Worm (Caenorhabditis elegans) whole organism, young adult: Measurements from ENCODE around the gene Y61A9LA.12.

Experiments
- B0019.2 ChIP-seq: fragments of 200-800 bp; sonication (Bioruptor generic); conservative IDR thresholded peaks from 2 replicates; pipeline ENCODE4 v1.3.6; 2022; ENCODE audit warnings: missing genetic modification reagents, missing genetic modification characterization, missing compliant biosample characterization
- B0035.1 ChIP-seq: sonication (generic microtip); optimal IDR thresholded peaks from 2 replicates; lab custom pipeline; 2016; ENCODE audit warnings: missing genetic modification characterization, mild to moderate bottlenecking, missing compliant biosample characterization, missing genotype, missing genetic modification reagents
- C06A6.2 ChIP-seq: fragments of 200-800 bp; sonication (Bioruptor generic); conservative IDR thresholded peaks from 2 replicates; pipeline ENCODE4 v1.3.6; 2022; ENCODE audit warnings: missing genetic modification characterization, missing compliant biosample characterization
- C17E4.6 ChIP-seq: fragments of 200-800 bp; sonication (Bioruptor generic); IDR thresholded peaks from 2 replicates; pipeline ENCODE4 v1.3.6; 2022; ENCODE audit warnings: missing genetic modification reagents, missing genetic modification characterization, missing compliant biosample characterization
- D2030.7 ChIP-seq: fragments of 200-800 bp; sonication (Bioruptor generic); IDR thresholded peaks from 2 replicates; pipeline ENCODE4 v1.3.6; 2022; ENCODE audit warnings: missing genetic modification reagents, missing genetic modification characterization, missing compliant biosample characterization
- F22D6.2 ChIP-seq: sonication (generic microtip); optimal IDR thresholded peaks from 2 replicates; lab custom pipeline; 2016; ENCODE audit warnings: mild to moderate bottlenecking, missing genetic modification characterization, missing compliant biosample characterization
- F37B4.10 ChIP-seq: fragments of 200-800 bp; sonication (Bioruptor generic); IDR thresholded peaks from 2 replicates; pipeline ENCODE4 v1.3.6; 2022; ENCODE audit warnings: missing genetic modification characterization, missing compliant biosample characterization
- F49E8.2 ChIP-seq: sonication (generic microtip); optimal IDR thresholded peaks from 3 replicates; lab custom pipeline; 2017; ENCODE audit warnings: missing genetic modification characterization, mild to moderate bottlenecking, missing compliant biosample characterization, antibody characterized with exemption, moderate library complexity; ENCODE audit not compliant: insufficient read depth
- F55B11.4 ChIP-seq: sonication (generic microtip); optimal IDR thresholded peaks from 2 replicates; lab custom pipeline; 2016; ENCODE audit warnings: missing compliant biosample characterization, missing genetic modification characterization, borderline replicate concordance; ENCODE audit not compliant: insufficient read depth
- F57A8.1 ChIP-seq: fragments of 200-800 bp; sonication (Bioruptor generic); optimal IDR thresholded peaks from 2 replicates; lab custom pipeline; 2018; ENCODE audit warnings: mild to moderate bottlenecking, missing genetic modification characterization, moderate library complexity, missing compliant biosample characterization
- K11D2.4 ChIP-seq: fragments of 200-800 bp; sonication (Bioruptor generic); IDR thresholded peaks from 2 replicates; pipeline ENCODE4 v1.3.6; 2022; ENCODE audit warnings: missing genetic modification reagents, missing genetic modification characterization, missing compliant biosample characterization
- K12H6.12 ChIP-seq: fragments of 200-800 bp; sonication (Bioruptor generic); optimal IDR thresholded peaks from 2 replicates; lab custom pipeline; 2018; ENCODE audit warnings: mild to moderate bottlenecking, missing genetic modification characterization, missing compliant biosample characterization
- Y67H2A.10 ChIP-seq: fragments of 200-800 bp; sonication (Bioruptor generic); conservative IDR thresholded peaks from 2 replicates; pipeline ENCODE4 v1.3.6; 2022; ENCODE audit warnings: missing genetic modification reagents, missing genetic modification characterization, missing compliant biosample characterization
- ZK185.1 ChIP-seq: sonication (generic microtip); optimal IDR thresholded peaks from 2 replicates; lab custom pipeline; 2016; ENCODE audit warnings: mild to moderate bottlenecking, missing genetic modification characterization, missing compliant biosample characterization; ENCODE audit not compliant: poor library complexity, severe bottlenecking
- akir-1 ChIP-seq: fragments of 200-800 bp; sonication (Bioruptor generic); optimal IDR thresholded peaks from 2 replicates; lab custom pipeline; 2018; ENCODE audit warnings: mild to moderate bottlenecking, missing genetic modification characterization, moderate library complexity, missing compliant biosample characterization
- ama-1 ChIP-seq, 3 experiments: fragments of 150-350 bp in 1 of 3; sonication (generic microtip) in 2 of 3; optimal IDR thresholded peaks; 2 replicates each; lab custom pipeline; 2014 to 2018; ENCODE audit warnings: missing biosample characterization in 2 of 3, missing genetic modification characterization in 2 of 3, missing genetic modification reagents in 2 of 3
- atf-7 ChIP-seq: sonication (generic microtip); optimal IDR thresholded peaks from 2 replicates; lab custom pipeline; 2017; ENCODE audit warnings: mild to moderate bottlenecking, missing genetic modification characterization, missing compliant biosample characterization
- athp-1 ChIP-seq: sonication (generic microtip); optimal IDR thresholded peaks from 2 replicates; lab custom pipeline; 2017; ENCODE audit warnings: mild to moderate bottlenecking, missing genetic modification characterization, missing compliant biosample characterization
- attf-6 ChIP-seq: fragments of 200-800 bp; sonication (Bioruptor generic); IDR thresholded peaks from 2 replicates; pipeline ENCODE4 v1.3.6; 2022; ENCODE audit warnings: missing genetic modification reagents, missing genetic modification characterization, missing compliant biosample characterization
- ccch-3 ChIP-seq: fragments of 200-800 bp; sonication (Bioruptor generic); optimal IDR thresholded peaks from 2 replicates; lab custom pipeline; 2018; ENCODE audit warnings: mild to moderate bottlenecking, missing genetic modification characterization, missing compliant biosample characterization
- ceh-91 ChIP-seq: fragments of 200-800 bp; sonication (Bioruptor generic); IDR thresholded peaks from 2 replicates; pipeline ENCODE4 v1.3.6; 2022; ENCODE audit warnings: missing genetic modification reagents, missing genetic modification characterization, missing compliant biosample characterization
- chd-7 ChIP-seq: sonication (generic microtip); optimal IDR thresholded peaks from 2 replicates; lab custom pipeline; 2016; ENCODE audit warnings: mild to moderate bottlenecking, missing genetic modification characterization, moderate library complexity, missing compliant biosample characterization
- dpff-1 ChIP-seq: sonication (generic microtip); optimal IDR thresholded peaks from 2 replicates; lab custom pipeline; 2017; ENCODE audit warnings: mild to moderate bottlenecking, missing genetic modification characterization, missing compliant biosample characterization
- dpl-1 ChIP-seq: fragments of 150-350 bp; optimal IDR thresholded peaks from 2 replicates; lab custom pipeline; 2014; ENCODE audit warnings: missing biosample characterization, missing genetic modification reagents, missing genetic modification characterization
- ekl-4 ChIP-seq: fragments of 200-800 bp; sonication (Bioruptor generic); IDR thresholded peaks from 2 replicates; pipeline ENCODE4 v1.3.6; 2022; ENCODE audit warnings: missing genetic modification reagents, missing genetic modification characterization, missing compliant biosample characterization
- ets-4 ChIP-seq: fragments of 200-800 bp; sonication (Bioruptor generic); optimal IDR thresholded peaks from 2 replicates; lab custom pipeline; 2018; ENCODE audit warnings: mild to moderate bottlenecking, missing genetic modification characterization, missing compliant biosample characterization
- hrde-1 ChIP-seq: sonication (generic microtip); optimal IDR thresholded peaks from 2 replicates; lab custom pipeline; 2016; ENCODE audit warnings: missing genetic modification characterization, mild to moderate bottlenecking, missing compliant biosample characterization, moderate library complexity, missing genotype, missing genetic modification reagents, borderline replicate concordance
- let-607 ChIP-seq, 2 experiments: fragments of 200-800 bp in 1 of 2; sonication (Bioruptor generic) in 1 of 2; sonication (generic microtip) in 1 of 2; optimal IDR thresholded peaks; 2 replicates each; lab custom pipeline; 2016 to 2018; ENCODE audit warnings: mild to moderate bottlenecking in 2 of 2, missing compliant biosample characterization in 2 of 2, missing genetic modification characterization in 2 of 2, moderate library complexity in 2 of 2, missing genotype in 1 of 2
- lin-35 ChIP-seq, 3 experiments: fragments of 150-350 bp in 2 of 3; sonication (generic microtip) in 1 of 3; optimal IDR thresholded peaks; 2 replicates each; lab custom pipeline; 2014 to 2018; ENCODE audit warnings: missing biosample characterization in 3 of 3, missing genetic modification characterization in 3 of 3, missing genetic modification reagents in 3 of 3
- madf-6 ChIP-seq: fragments of 200-800 bp; sonication (Bioruptor generic); IDR thresholded peaks from 2 replicates; pipeline ENCODE4 v1.3.6; 2022; ENCODE audit warnings: missing genetic modification reagents, missing genetic modification characterization, missing compliant biosample characterization
- madf-8 ChIP-seq: fragments of 200-800 bp; sonication (Bioruptor generic); conservative IDR thresholded peaks from 2 replicates; pipeline ENCODE4 v1.3.6; 2022; ENCODE audit warnings: missing genetic modification reagents, missing genetic modification characterization, missing compliant biosample characterization
- mel-28 ChIP-seq: sonication (generic microtip); optimal IDR thresholded peaks from 2 replicates; lab custom pipeline; 2016; ENCODE audit warnings: borderline replicate concordance, mild to moderate bottlenecking, missing genetic modification characterization, missing compliant biosample characterization
- mes-4 ChIP-seq: sonication (generic microtip); optimal IDR thresholded peaks from 2 replicates; lab custom pipeline; 2016; ENCODE audit warnings: missing genotype, missing genetic modification characterization, missing compliant biosample characterization
- mxl-1 ChIP-seq: sonication (generic microtip); optimal IDR thresholded peaks from 2 replicates; lab custom pipeline; 2016; ENCODE audit warnings: missing genetic modification characterization, missing compliant biosample characterization
- nfya-1 ChIP-seq: sonication (generic microtip); optimal IDR thresholded peaks from 2 replicates; lab custom pipeline; 2017; ENCODE audit warnings: antibody characterized with exemption, missing compliant biosample characterization, missing genetic modification characterization, borderline replicate concordance; ENCODE audit not compliant: insufficient read depth
- nfyb-1 ChIP-seq: fragments of 200-800 bp; sonication (Bioruptor generic); IDR thresholded peaks from 2 replicates; pipeline ENCODE4 v1.3.6; 2022; ENCODE audit warnings: missing genetic modification reagents, missing genetic modification characterization, missing compliant biosample characterization
- nhr-179 ChIP-seq: sonication (generic microtip); optimal IDR thresholded peaks from 2 replicates; lab custom pipeline; 2016; ENCODE audit warnings: mild to moderate bottlenecking, missing genetic modification characterization, missing compliant biosample characterization
- nhr-80 ChIP-seq: sonication (generic microtip); optimal IDR thresholded peaks from 2 replicates; lab custom pipeline; 2016; ENCODE audit warnings: missing genetic modification characterization, missing compliant biosample characterization
- sdz-38 ChIP-seq: sonication (generic microtip); optimal IDR thresholded peaks from 2 replicates; lab custom pipeline; 2016; ENCODE audit warnings: missing genotype, missing genetic modification characterization, missing compliant biosample characterization
- snpc-3.4 ChIP-seq: sonication (generic microtip); optimal IDR thresholded peaks from 2 replicates; lab custom pipeline; 2017; ENCODE audit warnings: missing genetic modification characterization, mild to moderate bottlenecking, missing compliant biosample characterization, antibody characterized with exemption, moderate library complexity, missing genotype, missing genetic modification reagents
- sptf-2 ChIP-seq: fragments of 200-800 bp; sonication (Bioruptor generic); optimal IDR thresholded peaks from 2 replicates; lab custom pipeline; 2018; ENCODE audit warnings: mild to moderate bottlenecking, missing genetic modification characterization, missing compliant biosample characterization
- tbx-9 ChIP-seq: sonication (generic microtip); optimal IDR thresholded peaks from 2 replicates; lab custom pipeline; 2016; ENCODE audit warnings: borderline replicate concordance, missing genetic modification characterization, inconsistent platforms, missing compliant biosample characterization
- ztf-22 ChIP-seq: fragments of 200-800 bp; sonication (Bioruptor generic); optimal IDR thresholded peaks from 2 replicates; lab custom pipeline; 2018; ENCODE audit warnings: mild to moderate bottlenecking, missing genetic modification characterization, moderate library complexity, missing compliant biosample characterization
- ztf-25 ChIP-seq: fragments of 200-800 bp; sonication (Bioruptor generic); IDR thresholded peaks from 2 replicates; pipeline ENCODE4 v1.3.6; 2022; ENCODE audit warnings: missing genetic modification reagents, missing genetic modification characterization, missing compliant biosample characterization
- ztf-26 ChIP-seq: sonication (generic microtip); optimal IDR thresholded peaks from 2 replicates; lab custom pipeline; 2017; ENCODE audit warnings: missing genetic modification characterization, missing compliant biosample characterization
- ztf-28 ChIP-seq: fragments of 200-800 bp; sonication (Bioruptor generic); IDR thresholded peaks from 2 replicates; pipeline ENCODE4 v1.3.6; 2022; ENCODE audit warnings: missing genetic modification reagents, missing genetic modification characterization, missing compliant biosample characterization
- ztf-3 ChIP-seq: fragments of 200-800 bp; sonication (Bioruptor generic); optimal IDR thresholded peaks from 2 replicates; lab custom pipeline; 2018; ENCODE audit warnings: mild to moderate bottlenecking, missing genetic modification characterization, missing compliant biosample characterization

The Y61A9LA.12 gene

ce11 chrV:4507836-4508462, 45.7 kb upstream of the Y61A9LA.12 start:
- TF ChIP-seq hrde-1 (tag; lab: Kevin White, UChicago) (no peak), lin-35 (GFP tag; optimal IDR thresholded peaks at IDR 0.05; lab: Kevin White, UChicago) (peak in 1 of 3 experiments; percentile 9), ZK185.1 (no peak), tbx-9 (no peak), madf-6 (GFP tag; lab: Robert Waterston, UW) (no peak), Y67H2A.10 (GFP tag; lab: Robert Waterston, UW) (no peak), F57A8.1 (GFP tag; lab: Kevin White, UChicago) (no peak), K12H6.12 (tag; lab: Kevin White, UChicago) (peak; percentile 66), ekl-4 (GFP tag; lab: Robert Waterston, UW) (no peak), chd-7 (tag; lab: Kevin White, UChicago) (no peak), ceh-91 (GFP tag; lab: Robert Waterston, UW) (no peak), sdz-38 (tag; lab: Kevin White, UChicago) (no peak), dpl-1 (GFP tag; lab: Kevin White, UChicago) (no peak), mes-4 (no peak), attf-6 (GFP tag; lab: Robert Waterston, UW) (no peak), F22D6.2 (tag; lab: Kevin White, UChicago) (no peak), ztf-3 (GFP tag; lab: Kevin White, UChicago) (no peak), sptf-2 (GFP tag; lab: Kevin White, UChicago) (no peak), ztf-26 (tag; lab: Kevin White, UChicago) (no peak), ccch-3 (no peak), D2030.7 (GFP tag; lab: Robert Waterston, UW) (no peak), nhr-80 (tag; lab: Kevin White, UChicago) (no peak), nfya-1 (tag; lab: Kevin White, UChicago) (no peak), dpff-1 (no peak), ztf-28 (GFP tag; lab: Robert Waterston, UW) (no peak), K11D2.4 (GFP tag; lab: Robert Waterston, UW) (peak; percentile 37; the same call in 1 of the 2 replicates), athp-1 (tag; lab: Kevin White, UChicago) (no peak), B0019.2 (GFP tag; lab: Robert Waterston, UW) (no peak), mxl-1 (tag; lab: Kevin White, UChicago) (no peak), let-607 (tag; optimal IDR thresholded peaks at IDR 0.05; lab: Kevin White, UChicago) (no peak), madf-8 (GFP tag; lab: Robert Waterston, UW) (no peak), F37B4.10 (no peak), ztf-22 (GFP tag; lab: Kevin White, UChicago) (no peak), ets-4 (GFP tag; lab: Kevin White, UChicago) (no peak), C17E4.6 (GFP tag; lab: Robert Waterston, UW) (no peak), B0035.1 (no peak), ama-1 (optimal IDR thresholded peaks at IDR 0.05; lab: Kevin White, UChicago) (no peak), ama-1 (GFP tag; optimal IDR thresholded peaks at IDR 0.05; lab: Kevin White, UChicago) (peak in 1 of 2 experiments; percentile 35), C06A6.2 (GFP tag; lab: Robert Waterston, UW) (no peak), akir-1 (GFP tag; lab: Kevin White, UChicago) (no peak), atf-7 (tag; lab: Kevin White, UChicago) (no peak), F55B11.4 (tag; lab: Kevin White, UChicago) (no peak), nfyb-1 (GFP tag; lab: Robert Waterston, UW) (no peak), nhr-179 (no peak), ztf-25 (GFP tag; lab: Robert Waterston, UW) (no peak), mel-28 (tag; lab: Kevin White, UChicago) (no peak), F49E8.2 (tag; lab: Kevin White, UChicago) (no peak), snpc-3.4 (tag; lab: Kevin White, UChicago) (no peak)
